Fruit fly (Drosophila melanogaster): ENCODE results near the gene Noc1.

Noc1 gene

DNA sequence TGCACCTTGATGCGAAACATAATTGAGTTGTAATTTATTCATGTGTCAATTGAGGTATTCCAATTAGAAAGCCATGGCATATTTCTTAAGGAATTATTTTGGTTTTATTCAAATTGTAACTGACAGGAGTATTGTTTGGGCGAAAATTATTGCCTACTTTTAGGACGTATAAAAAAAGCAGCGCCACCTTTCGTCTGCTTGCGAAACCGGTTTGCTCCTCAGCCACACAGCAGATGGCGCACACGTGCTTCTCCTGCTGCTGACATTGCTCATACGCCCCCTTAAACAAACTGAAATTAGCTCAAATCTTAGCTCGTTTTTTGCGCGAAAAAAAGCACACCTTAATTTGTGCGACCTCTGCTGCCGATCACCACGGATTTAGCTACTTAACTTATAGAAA, 26.7 kb upstream of the Noc1 start (continued):
- no peak for TF ChIP-seq ham (GFP tag; IDR thresholded peaks at IDR 0.05)
- no peak for TF ChIP-seq CG10565 (GFP tag; optimal IDR thresholded peaks at IDR 0.05)
- TF ChIP-seq run (tag; optimal IDR thresholded peaks at IDR 0.05), result no peak
- TF ChIP-seq Mes4 (GFP tag; optimal IDR thresholded peaks at IDR 0.05), result peak; percentile 81
- peak; percentile 48 for TF ChIP-seq CG8290 (GFP tag; optimal IDR thresholded peaks at IDR 0.05)
- TF ChIP-seq CG8290 (tag; optimal IDR thresholded peaks at IDR 0.05), result peak; percentile 28 to 92
- TF ChIP-seq da (GFP tag; optimal IDR thresholded peaks at IDR 0.05), result peak; percentile 65
- TF ChIP-seq CG7839 (tag; optimal IDR thresholded peaks at IDR 0.05), result peak; percentile 82
- peak; percentile 62 for TF ChIP-seq HHEX (GFP tag; optimal IDR thresholded peaks at IDR 0.05)
- peak; percentile 79 to 85 for TF ChIP-seq dpn (GFP tag; optimal IDR thresholded peaks at IDR 0.05)
- peak; percentile 65 for TF ChIP-seq Dad (GFP tag; optimal IDR thresholded peaks at IDR 0.05)
- peak; percentile 82 for TF ChIP-seq Mrtf (GFP tag; IDR thresholded peaks at IDR 0.05)
- peak; percentile 71 for TF ChIP-seq HLHmδ (GFP tag; optimal IDR thresholded peaks at IDR 0.05)
- TF ChIP-seq CG2120 (GFP tag; optimal IDR thresholded peaks at IDR 0.05), result peak; percentile 72
- TF ChIP-seq Nf-YA (GFP tag; IDR thresholded peaks at IDR 0.05), result peak; percentile 46; the same call in 1 of the 2 replicates
- TF ChIP-seq NC2β (GFP tag; optimal IDR thresholded peaks at IDR 0.05), result peak; percentile 85
- TF ChIP-seq mirr (GFP tag; optimal IDR thresholded peaks at IDR 0.05), result peak; percentile 74
- 0 out of 3 replicates have a peak, but pooled peaks have one; percentile 42 for TF ChIP-seq so (GFP tag; IDR thresholded peaks at IDR 0.05)
- TF ChIP-seq HmgZ (tag; optimal IDR thresholded peaks at IDR 0.05), result peak; percentile 86
- peak; percentile 66 for TF ChIP-seq unpg (GFP tag; optimal IDR thresholded peaks at IDR 0.05)
- peak; percentile 54 for TF ChIP-seq CG4707 (GFP tag; optimal IDR thresholded peaks at IDR 0.05)
- TF ChIP-seq tgo (GFP tag; IDR thresholded peaks at IDR 0.05), result peak; percentile 80
- peak; percentile 79 for TF ChIP-seq Atf-2 (GFP tag; optimal IDR thresholded peaks at IDR 0.05)
- peak; percentile 79 for TF ChIP-seq NfI (GFP tag; optimal IDR thresholded peaks at IDR 0.05)
- TF ChIP-seq slp2 (GFP tag; optimal IDR thresholded peaks at IDR 0.05), result peak; percentile 82
- TF ChIP-seq fd96Cb (tag; optimal IDR thresholded peaks at IDR 0.05), result peak; percentile 55
- no peak for TF ChIP-seq CG17186 (GFP tag; optimal IDR thresholded peaks at IDR 0.05)
- TF ChIP-seq trem (tag; optimal IDR thresholded peaks at IDR 0.05), result peak; percentile 33
- no peak for TF ChIP-seq gcm (GFP tag; optimal IDR thresholded peaks at IDR 0.05)
- TF ChIP-seq croc (GFP tag; conservative IDR thresholded peaks at IDR 0.05), result peak; percentile 43; the same call in 2 of the 3 replicates
- TF ChIP-seq Hmx (GFP tag; optimal IDR thresholded peaks at IDR 0.05), result no peak
- peak; percentile 69 for TF ChIP-seq dm (GFP tag; optimal IDR thresholded peaks at IDR 0.05)
- TF ChIP-seq zfh1 (GFP tag; IDR thresholded peaks at IDR 0.05), result peak; percentile 84
- TF ChIP-seq salm (tag; optimal IDR thresholded peaks at IDR 0.05), result no peak
- TF ChIP-seq cwo (GFP tag; optimal IDR thresholded peaks at IDR 0.05), result no peak
- peak; percentile 45; the same call in 1 of the 2 replicates for TF ChIP-seq ap (GFP tag; IDR thresholded peaks at IDR 0.05)
- TF ChIP-seq ac (GFP tag; optimal IDR thresholded peaks at IDR 0.05), result peak; percentile 44
- peak; percentile 55 for TF ChIP-seq CG10274 (GFP tag; optimal IDR thresholded peaks at IDR 0.05)
- peak; percentile 46 for TF ChIP-seq CG6854 (GFP tag; optimal IDR thresholded peaks at IDR 0.05)
- TF ChIP-seq CG13894 (tag; optimal IDR thresholded peaks at IDR 0.05), result no peak
- TF ChIP-seq CG15601 (tag; optimal IDR thresholded peaks at IDR 0.05), result peak; percentile 39
- TF ChIP-seq ase (GFP tag; IDR thresholded peaks at IDR 0.05), result peak; percentile 82; the same call in 2 of the 3 replicates
- TF ChIP-seq CG11085 (GFP tag; IDR thresholded peaks at IDR 0.05), result peak; percentile 69; the same call in 1 of the 2 replicates
- peak; percentile 79 for TF ChIP-seq Mad (GFP tag; optimal IDR thresholded peaks at IDR 0.05)
- TF ChIP-seq peb (GFP tag; IDR thresholded peaks at IDR 0.05), result no peak; the same call in 1 of the 2 replicates
- peak; percentile 70 for TF ChIP-seq Bdp1 (GFP tag; optimal IDR thresholded peaks at IDR 0.05)
- TF ChIP-seq wdn (GFP tag; IDR thresholded peaks at IDR 0.05), result no peak
- TF ChIP-seq NC2α (GFP tag; optimal IDR thresholded peaks at IDR 0.05), result peak; percentile 76
- no peak for TF ChIP-seq tna (GFP tag; IDR thresholded peaks at IDR 0.05; ENCODE audit: partially characterized antibody)
- TF ChIP-seq mam (GFP tag; optimal IDR thresholded peaks at IDR 0.05), result peak; percentile 64
- peak; percentile 49 for TF ChIP-seq kay (GFP tag; optimal IDR thresholded peaks at IDR 0.05)
- no peak; the same call in 2 of the 3 replicates for TF ChIP-seq B-H1 (GFP tag; IDR thresholded peaks at IDR 0.05)
